Worm (Caenorhabditis elegans): ENCODE measurements around the gene acdh-9.
"Not testable (repeated sequence)": the region's sequence is repeated elsewhere in the genome, so short reads cannot be mapped to it uniquely, and the experiment has no call there.

Gene acdh-9

ce11 chrII:840131-840530 lies 8.3 kb downstream of the acdh-9 start, which contains the start of gene clc-33:
Gene clc-33, plus strand, starts transcription at chrII:840431.
- TF ChIP-seq nhr-12 (tag; optimal IDR thresholded peaks at IDR 0.05) (no peak), bed-3 (GFP tag; optimal IDR thresholded peaks at IDR 0.05) (no peak), sem-2 (GFP tag; optimal IDR thresholded peaks at IDR 0.05) (no peak), hlh-1 (tag; optimal IDR thresholded peaks at IDR 0.05) (no peak), nhr-237 (tag; optimal IDR thresholded peaks at IDR 0.05) (no peak), nhr-2 (tag; optimal IDR thresholded peaks at IDR 0.05) (no peak), ces-1 (GFP tag; optimal IDR thresholded peaks at IDR 0.05) (no peak)

ce11 chrII:838414-838813 lies 10.0 kb downstream of the acdh-9 start, which contains the start of gene F28A10.8:
Gene F28A10.8, minus strand, starts transcription at chrII:838514.
- TF ChIP-seq unc-62 (GFP tag; optimal IDR thresholded peaks at IDR 0.05) (no peak), lin-32 (GFP tag; optimal IDR thresholded peaks at IDR 0.05) (no peak), unc-120 (tag; optimal IDR thresholded peaks at IDR 0.05; ENCODE audit: poor library complexity, severe bottlenecking) (no peak), nhr-76 (tag; optimal IDR thresholded peaks at IDR 0.05) (no peak), lsy-2 (tag; optimal IDR thresholded peaks at IDR 0.05) (no peak), elt-1 (tag; optimal IDR thresholded peaks at IDR 0.05; ENCODE audit: borderline replicate concordance, insufficient read depth) (no peak), mep-1 (tag; optimal IDR thresholded peaks at IDR 0.05) (no peak)

DNA sequence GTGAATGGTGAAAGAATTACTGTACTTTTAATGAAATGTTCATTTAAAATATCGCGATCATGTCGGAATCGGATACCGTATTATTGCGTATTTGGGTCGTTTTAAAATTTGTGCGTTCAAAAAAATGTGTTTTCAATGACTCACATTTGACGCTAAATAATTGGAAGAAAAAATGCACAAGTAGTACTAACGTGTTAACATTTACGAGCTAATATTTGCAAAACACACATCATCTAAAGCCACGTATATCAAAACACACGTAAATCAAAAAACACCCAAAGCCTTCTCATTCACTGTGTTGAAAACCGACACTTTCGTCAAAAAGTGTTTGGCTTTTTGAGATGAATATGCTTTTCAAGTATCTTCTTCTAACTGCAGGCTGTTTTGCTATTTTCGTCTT lies 22.9 kb downstream of the acdh-9 start, which contains the start of gene F28A10.1:
TSS of gene F28A10.1 (plus strand) at position 301 of the 400 bp plus-strand sequence.
- no peak for TF ChIP-seq nhr-237 (tag; optimal IDR thresholded peaks at IDR 0.05)
- no peak for TF ChIP-seq lin-13 (tag; optimal IDR thresholded peaks at IDR 0.05)
- no peak for TF ChIP-seq sptf-1 (tag; optimal IDR thresholded peaks at IDR 0.05)
- no peak for TF ChIP-seq flh-1 (GFP tag; optimal IDR thresholded peaks at IDR 0.05)
- TF ChIP-seq ces-1 (GFP tag; optimal IDR thresholded peaks at IDR 0.05), result no peak
- TF ChIP-seq mls-2 (tag; optimal IDR thresholded peaks at IDR 0.05), result no peak
- no peak for TF ChIP-seq nhr-2 (tag; optimal IDR thresholded peaks at IDR 0.05)
- TF ChIP-seq ztf-11 (tag; optimal IDR thresholded peaks at IDR 0.05), result no peak
- TF ChIP-seq nhr-28 (tag; optimal IDR thresholded peaks at IDR 0.05), result no peak
- TF ChIP-seq nhr-76 (tag; optimal IDR thresholded peaks at IDR 0.05), result no peak
- TF ChIP-seq drap-1 (GFP tag; optimal IDR thresholded peaks at IDR 0.05), result no peak
- TF ChIP-seq tbx-8 (GFP tag; optimal IDR thresholded peaks at IDR 0.05), result no peak

ce11 chrII:823529-823928 lies 24.9 kb downstream of the acdh-9 start, which contains the start of gene F46F5.10:
Gene F46F5.10, plus strand, starts transcription at chrII:823829.
- TF ChIP-seq sem-2 (GFP tag; optimal IDR thresholded peaks at IDR 0.05), result no peak
- no peak for TF ChIP-seq nhr-12 (tag; optimal IDR thresholded peaks at IDR 0.05)
- TF ChIP-seq sptf-1 (tag; optimal IDR thresholded peaks at IDR 0.05), result no peak
- no peak for TF ChIP-seq tbx-8 (GFP tag; optimal IDR thresholded peaks at IDR 0.05)
- no peak for TF ChIP-seq flh-1 (GFP tag; optimal IDR thresholded peaks at IDR 0.05)
- TF ChIP-seq M03D4.4 (tag; optimal IDR thresholded peaks at IDR 0.05), result no peak
- TF ChIP-seq lin-13 (tag; optimal IDR thresholded peaks at IDR 0.05), result no peak
- TF ChIP-seq hlh-1 (tag; optimal IDR thresholded peaks at IDR 0.05), result no peak
- TF ChIP-seq pha-4 (tag; optimal IDR thresholded peaks at IDR 0.05), result no peak
- no peak for TF ChIP-seq mep-1 (tag; optimal IDR thresholded peaks at IDR 0.05)
- TF ChIP-seq unc-120 (tag; optimal IDR thresholded peaks at IDR 0.05; ENCODE audit: poor library complexity, severe bottlenecking), result no peak
- TF ChIP-seq ces-1 (GFP tag; optimal IDR thresholded peaks at IDR 0.05), result no peak

DNA sequence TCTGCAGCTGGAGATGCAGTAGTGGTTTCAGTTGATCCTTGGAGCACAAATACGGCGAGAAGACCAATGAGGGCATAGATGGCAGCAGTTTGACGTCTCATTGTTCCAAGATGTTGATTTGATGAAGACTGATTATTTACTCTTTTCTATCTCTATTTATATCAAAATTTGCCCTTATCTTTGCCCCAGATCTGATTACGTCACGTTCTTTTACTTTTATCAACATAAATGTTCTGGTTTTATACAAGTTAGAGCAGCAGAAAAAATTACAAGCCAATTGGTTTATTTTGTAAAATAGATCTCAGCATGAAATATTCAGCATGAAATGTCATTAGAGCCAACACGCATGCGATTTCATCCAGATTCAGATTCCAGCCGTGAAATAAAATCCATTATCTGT lies 25.7 kb downstream of the acdh-9 start, which contains the start of gene msrp-4:
TSS of gene msrp-4 (minus strand) at position 101 of the 400 bp plus-strand sequence.
- TF ChIP-seq lin-13, nhr-76, mls-2 (tag; optimal IDR thresholded peaks at IDR 0.05): not testable (repeated sequence)

DNA sequence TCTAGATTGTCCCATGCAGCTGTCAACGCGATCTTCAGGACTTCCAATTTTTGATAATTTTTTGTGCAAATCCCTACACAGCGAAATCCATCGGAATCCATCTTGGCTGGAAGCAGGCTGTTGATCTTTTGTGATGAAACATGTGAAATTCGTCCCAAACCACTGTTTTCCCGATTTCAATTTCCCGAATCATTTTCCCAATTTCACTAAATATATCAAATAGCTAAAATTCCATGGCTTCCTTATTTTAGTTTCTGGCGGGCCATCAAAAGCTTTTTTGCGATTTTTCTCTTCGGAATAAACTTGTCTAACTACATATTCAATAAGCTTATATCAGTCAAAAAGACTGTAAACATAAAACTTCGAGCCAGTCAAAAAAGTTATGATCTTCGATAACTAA lies 26.9 kb downstream of the acdh-9 start, which contains the start of gene F46F5.8:
TSS of gene F46F5.8 (minus strand) at position 101 of the 400 bp plus-strand sequence.
- TF ChIP-seq zip-8 (tag; optimal IDR thresholded peaks at IDR 0.05) (no peak), unc-39 (tag; optimal IDR thresholded peaks at IDR 0.05) (no peak), ztf-11 (tag; optimal IDR thresholded peaks at IDR 0.05) (no peak), nhr-28 (tag; optimal IDR thresholded peaks at IDR 0.05) (no peak), mab-5 (tag; optimal IDR thresholded peaks at IDR 0.05) (no peak), nhr-2 (tag; optimal IDR thresholded peaks at IDR 0.05) (no peak), snpc-4 (tag; optimal IDR thresholded peaks at IDR 0.05) (no peak), nhr-237 (tag; optimal IDR thresholded peaks at IDR 0.05) (no peak), tbx-8 (GFP tag; optimal IDR thresholded peaks at IDR 0.05) (no peak), unc-120 (tag; optimal IDR thresholded peaks at IDR 0.05; ENCODE audit: poor library complexity, severe bottlenecking) (no peak), M03D4.4 (tag; optimal IDR thresholded peaks at IDR 0.05) (no peak), unc-62 (GFP tag; optimal IDR thresholded peaks at IDR 0.05) (no peak), blmp-1 (tag; optimal IDR thresholded peaks at IDR 0.05) (no peak), sptf-1 (tag; optimal IDR thresholded peaks at IDR 0.05) (no peak), ceh-43 (GFP tag; optimal IDR thresholded peaks at IDR 0.05) (no peak), nhr-76 (tag; optimal IDR thresholded peaks at IDR 0.05) (no peak), elt-3 (tag; optimal IDR thresholded peaks at IDR 0.05) (no peak), sem-2 (GFP tag; optimal IDR thresholded peaks at IDR 0.05) (no peak), ceh-83 (GFP tag; optimal IDR thresholded peaks at IDR 0.05) (no peak)

Data from whole organism, mixed stage, embryonic.